Fruit fly (Drosophila melanogaster) whole organism, embryonic: ENCODE measurements around the gene CG13476.
A peak's percentile ranks its signal among the peaks of the same experiment; 100 is the strongest.

Source experiments
- Ada2b ChIP-seq: fragments of 200-800 bp; sonication (Bioruptor generic); IDR thresholded peaks from 2 replicates; pipeline ENCODE4 v1.3.6; 2022; ENCODE audit warnings: missing biosample characterization, missing genetic modification characterization
- Atf6 ChIP-seq: fragments of 200-800 bp; sonication (Bioruptor generic); IDR thresholded peaks from 2 replicates; pipeline ENCODE4 v1.3.6; 2022; ENCODE audit warnings: missing biosample characterization, missing genetic modification characterization
- Bteb2 ChIP-seq: fragments of 200-800 bp; sonication (Bioruptor generic); optimal IDR thresholded peaks from 2 replicates; lab custom pipeline; 2016; ENCODE audit warnings: missing biosample characterization, missing genetic modification characterization
- CG12769 ChIP-seq: fragments of 200-800 bp; sonication (Bioruptor generic); optimal IDR thresholded peaks from 2 replicates; lab custom pipeline; 2019; ENCODE audit warnings: missing biosample characterization, mild to moderate bottlenecking, missing genetic modification characterization, moderate library complexity
- CG13287 ChIP-seq: fragments of 200-800 bp; sonication (Bioruptor generic); IDR thresholded peaks from 2 replicates; pipeline ENCODE4 v1.3.6; 2022; ENCODE audit warnings: missing biosample characterization, missing genetic modification characterization; ENCODE audit not compliant: partially characterized antibody
- CG15011 ChIP-seq: fragments of 200-800 bp; sonication (Bioruptor generic); optimal IDR thresholded peaks from 3 replicates; lab custom pipeline; 2018; ENCODE audit warnings: missing biosample characterization, mild to moderate bottlenecking, missing genetic modification characterization
- CG1603 ChIP-seq: fragments of 200-800 bp; sonication (Bioruptor generic); optimal IDR thresholded peaks from 2 replicates; lab custom pipeline; 2019; ENCODE audit warnings: missing biosample characterization, mild to moderate bottlenecking, missing genetic modification characterization, moderate library complexity
- CG18619 ChIP-seq: fragments of 200-800 bp; sonication (Bioruptor generic); optimal IDR thresholded peaks from 3 replicates; lab custom pipeline; 2017; ENCODE audit warnings: missing biosample characterization, mild to moderate bottlenecking, missing genetic modification characterization
- CG32767 ChIP-seq: fragments of 200-800 bp; sonication (Bioruptor generic); IDR thresholded peaks from 2 replicates; pipeline ENCODE4 v1.3.6; 2022; ENCODE audit warnings: missing biosample characterization, missing genetic modification characterization
- CG33213 ChIP-seq: fragments of 200-800 bp; sonication (Bioruptor generic); optimal IDR thresholded peaks from 3 replicates; lab custom pipeline; 2016; ENCODE audit warnings: missing biosample characterization, missing genetic modification characterization
- CG3838 ChIP-seq: fragments of 200-800 bp; sonication (Bioruptor generic); optimal IDR thresholded peaks from 3 replicates; lab custom pipeline; 2016; ENCODE audit warnings: missing biosample characterization, missing genetic modification characterization
- CG43689 ChIP-seq: fragments of 200-800 bp; sonication (Bioruptor generic); IDR thresholded peaks from 2 replicates; pipeline ENCODE4 v1.3.6; 2022; ENCODE audit warnings: missing biosample characterization, missing genetic modification characterization
- CG6765 ChIP-seq: fragments of 200-800 bp; sonication (Bioruptor generic); optimal IDR thresholded peaks from 3 replicates; lab custom pipeline; 2017; ENCODE audit warnings: missing biosample characterization, mild to moderate bottlenecking, missing genetic modification characterization
- CoRest ChIP-seq: fragments of 200-800 bp; sonication (Bioruptor generic); optimal IDR thresholded peaks from 3 replicates; lab custom pipeline; 2018; ENCODE audit warnings: missing biosample characterization, mild to moderate bottlenecking, missing genetic modification characterization, moderate library complexity
- Doc2 ChIP-seq: fragments of 200-800 bp; sonication (Bioruptor generic); IDR thresholded peaks from 2 replicates; pipeline ENCODE4 v1.3.6; 2022; ENCODE audit warnings: missing biosample characterization, missing genetic modification characterization
- Fer2 ChIP-seq: fragments of 200-800 bp; sonication (Bioruptor generic); optimal IDR thresholded peaks from 2 replicates; lab custom pipeline; 2018; ENCODE audit warnings: missing biosample characterization, mild to moderate bottlenecking, missing genetic modification characterization, moderate library complexity
- Fer3 ChIP-seq: fragments of 200-800 bp; sonication (Bioruptor generic); optimal IDR thresholded peaks from 2 replicates; lab custom pipeline; 2018; ENCODE audit warnings: missing biosample characterization, mild to moderate bottlenecking, missing genetic modification characterization, moderate library complexity
- Gsc ChIP-seq: fragments of 200-800 bp; sonication (Bioruptor generic); IDR thresholded peaks from 2 replicates; pipeline ENCODE4 v1.3.6; 2022; ENCODE audit warnings: missing biosample characterization, missing genetic modification characterization
- HHEX ChIP-seq: fragments of 200-800 bp; sonication (Bioruptor generic); optimal IDR thresholded peaks from 3 replicates; lab custom pipeline; 2017; ENCODE audit warnings: missing biosample characterization, mild to moderate bottlenecking, missing genetic modification characterization, missing genetic modification reagents
- HLH3B ChIP-seq: fragments of 200-800 bp; sonication (Bioruptor generic); IDR thresholded peaks from 2 replicates; pipeline ENCODE4 v1.3.6; 2022; ENCODE audit warnings: missing biosample characterization, missing genetic modification characterization
- Hey ChIP-seq: fragments of 200-800 bp; sonication (Bioruptor generic); optimal IDR thresholded peaks from 3 replicates; lab custom pipeline; 2018; ENCODE audit warnings: missing biosample characterization, mild to moderate bottlenecking, missing genetic modification characterization
- Hr78 ChIP-seq, 2 experiments: fragments of 200-800 bp in 1 of 2; fragments of >200 bp in 1 of 2; sonication (Bioruptor generic) in 1 of 2; optimal IDR thresholded peaks; 2 replicates each; lab custom pipeline; 2017 to 2019; ENCODE audit warnings: missing biosample characterization in 2 of 2, missing genetic modification characterization in 2 of 2, mild to moderate bottlenecking in 1 of 2, moderate library complexity in 1 of 2
- Jarid2 ChIP-seq: fragments of 200-800 bp; sonication (Bioruptor generic); optimal IDR thresholded peaks from 3 replicates; lab custom pipeline; 2017; ENCODE audit warnings: mild to moderate bottlenecking, missing biosample characterization, missing genetic modification reagents, missing genetic modification characterization
- MTF-1 ChIP-seq: fragments of 200-800 bp; sonication (Bioruptor generic); optimal IDR thresholded peaks from 2 replicates; lab custom pipeline; 2018; ENCODE audit warnings: missing biosample characterization, mild to moderate bottlenecking, missing genetic modification characterization, borderline replicate concordance
- NfI ChIP-seq: fragments of 200-800 bp; sonication (Bioruptor generic); optimal IDR thresholded peaks from 3 replicates; lab custom pipeline; 2018; ENCODE audit warnings: missing biosample characterization, mild to moderate bottlenecking, missing genetic modification characterization, moderate library complexity
- Usf ChIP-seq: fragments of 200-800 bp; sonication (Bioruptor generic); optimal IDR thresholded peaks from 2 replicates; lab custom pipeline; 2017; ENCODE audit warnings: missing genotype, missing biosample characterization, missing genetic modification characterization
- abd-A ChIP-seq: fragments of 200-800 bp; sonication (Bioruptor generic); optimal IDR thresholded peaks from 3 replicates; lab custom pipeline; 2019; ENCODE audit warnings: missing biosample characterization, mild to moderate bottlenecking, missing genetic modification characterization, moderate library complexity
- ara ChIP-seq: fragments of 200-800 bp; sonication (Bioruptor generic); IDR thresholded peaks from 2 replicates; pipeline ENCODE4 v1.3.6; 2022; ENCODE audit warnings: missing biosample characterization, missing genetic modification characterization
- bbx ChIP-seq: fragments of 200-800 bp; sonication (Bioruptor generic); IDR thresholded peaks from 2 replicates; pipeline ENCODE4 v1.3.6; 2022; ENCODE audit warnings: missing biosample characterization, missing genetic modification characterization; ENCODE audit not compliant: partially characterized antibody
- ci ChIP-seq: fragments of 200-800 bp; sonication (Bioruptor generic); IDR thresholded peaks from 3 replicates; pipeline ENCODE4 v1.3.6; 2022; ENCODE audit warnings: missing biosample characterization, missing genetic modification characterization
- eve ChIP-seq, 2 experiments: fragments of >200 bp; optimal IDR thresholded peaks; 2 replicates each; lab custom pipeline; 2017; ENCODE audit warnings: missing biosample characterization in 2 of 2, missing genetic modification characterization in 2 of 2
- fd3F ChIP-seq: fragments of 200-800 bp; sonication (Bioruptor generic); optimal IDR thresholded peaks from 2 replicates; lab custom pipeline; 2018; ENCODE audit warnings: missing biosample characterization, mild to moderate bottlenecking, missing genetic modification characterization, moderate library complexity
- gem ChIP-seq: fragments of 200-800 bp; sonication (Bioruptor generic); optimal IDR thresholded peaks from 2 replicates; lab custom pipeline; 2019; ENCODE audit warnings: missing biosample characterization, mild to moderate bottlenecking, missing genetic modification characterization, moderate library complexity
- inv ChIP-seq: fragments of 200-800 bp; sonication (Bioruptor generic); IDR thresholded peaks from 2 replicates; pipeline ENCODE4 v1.3.6; 2022; ENCODE audit warnings: missing biosample characterization, missing genetic modification characterization; ENCODE audit not compliant: partially characterized antibody
- ken ChIP-seq: fragments of 200-800 bp; sonication (Bioruptor generic); IDR thresholded peaks from 3 replicates; pipeline ENCODE4 v1.3.6; 2022; ENCODE audit warnings: missing biosample characterization, missing genetic modification characterization
- lab ChIP-seq: fragments of 200-800 bp; sonication (Bioruptor generic); optimal IDR thresholded peaks from 3 replicates; lab custom pipeline; 2017; ENCODE audit warnings: missing biosample characterization, missing genetic modification characterization, mild to moderate bottlenecking, moderate library complexity, missing genetic modification reagents
- maf-S ChIP-seq: fragments of 200-800 bp; sonication (Bioruptor generic); optimal IDR thresholded peaks from 2 replicates; lab custom pipeline; 2016; ENCODE audit warnings: missing biosample characterization, missing genetic modification characterization
- mirr ChIP-seq: fragments of 200-800 bp; sonication (Bioruptor generic); optimal IDR thresholded peaks from 3 replicates; lab custom pipeline; 2018; ENCODE audit warnings: missing biosample characterization, mild to moderate bottlenecking, missing genetic modification characterization
- nau ChIP-seq: fragments of 200-800 bp; sonication (Bioruptor generic); optimal IDR thresholded peaks from 3 replicates; lab custom pipeline; 2017; ENCODE audit warnings: missing biosample characterization, mild to moderate bottlenecking, missing genetic modification characterization, missing genetic modification reagents
- nerfin-2 ChIP-seq: fragments of 200-800 bp; sonication (Bioruptor generic); IDR thresholded peaks from 2 replicates; pipeline ENCODE4 v1.3.6; 2022; ENCODE audit warnings: missing biosample characterization, missing genetic modification characterization; ENCODE audit not compliant: partially characterized antibody
- oc ChIP-seq: fragments of 200-800 bp; sonication (Bioruptor generic); optimal IDR thresholded peaks from 2 replicates; lab custom pipeline; 2018; ENCODE audit warnings: missing biosample characterization, mild to moderate bottlenecking, missing genetic modification characterization, moderate library complexity
- org-1 ChIP-seq: fragments of 200-800 bp; sonication (Bioruptor generic); optimal IDR thresholded peaks from 2 replicates; lab custom pipeline; 2017; ENCODE audit warnings: missing biosample characterization, missing genetic modification characterization
- psq ChIP-seq: fragments of 200-800 bp; sonication (Bioruptor generic); optimal IDR thresholded peaks from 2 replicates; lab custom pipeline; 2017; ENCODE audit warnings: missing biosample characterization, missing genetic modification characterization
- rib ChIP-seq: fragments of 200-800 bp; sonication (Bioruptor generic); IDR thresholded peaks from 2 replicates; pipeline ENCODE4 v1.3.6; 2022; ENCODE audit warnings: missing biosample characterization, missing genetic modification characterization
- seq ChIP-seq: fragments of 200-800 bp; sonication (Bioruptor generic); IDR thresholded peaks from 2 replicates; pipeline ENCODE4 v1.3.6; 2022; ENCODE audit warnings: missing biosample characterization, missing genetic modification characterization
- sima ChIP-seq: fragments of 200-800 bp; sonication (Bioruptor generic); optimal IDR thresholded peaks from 2 replicates; lab custom pipeline; 2016; ENCODE audit warnings: missing biosample characterization, missing genetic modification characterization
- so ChIP-seq: fragments of 200-800 bp; sonication (Bioruptor generic); IDR thresholded peaks from 3 replicates; pipeline ENCODE4 v1.3.6; 2022; ENCODE audit warnings: missing biosample characterization, missing genetic modification characterization
- trh ChIP-seq: fragments of 200-800 bp; sonication (Bioruptor generic); optimal IDR thresholded peaks from 2 replicates; lab custom pipeline; 2016; ENCODE audit warnings: missing biosample characterization, missing genetic modification characterization
- unpg ChIP-seq: fragments of 200-800 bp; sonication (Bioruptor generic); optimal IDR thresholded peaks from 3 replicates; lab custom pipeline; 2018; ENCODE audit warnings: missing biosample characterization, mild to moderate bottlenecking, missing genetic modification characterization, moderate library complexity
- z ChIP-seq: fragments of 200-800 bp; sonication (Bioruptor generic); IDR thresholded peaks from 3 replicates; pipeline ENCODE4 v1.3.6; 2022; ENCODE audit warnings: missing biosample characterization, missing genetic modification characterization

The CG13476 gene

DNA sequence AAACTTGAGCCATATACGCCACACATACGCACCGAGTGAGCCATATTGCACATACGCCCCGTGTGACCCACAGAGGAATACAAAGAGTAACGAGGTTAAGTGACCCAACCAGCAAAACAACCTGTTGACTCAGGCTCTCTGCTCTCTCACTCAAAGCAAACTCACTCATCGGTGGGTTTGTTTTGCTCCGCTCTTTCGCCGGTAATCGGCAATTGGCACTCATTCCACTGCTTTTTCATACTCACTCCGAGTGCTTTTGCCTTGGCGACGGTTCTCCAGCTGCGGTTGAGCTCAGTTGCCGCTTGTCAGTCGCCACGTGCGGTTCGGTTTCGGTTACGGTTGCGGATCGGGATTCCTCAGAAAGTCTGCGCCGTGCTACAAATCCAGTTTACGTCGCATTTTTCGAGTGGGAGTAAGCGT is 1.2 kb downstream of the CG13476 start (continued):
- peak; percentile 56 for TF ChIP-seq lab (GFP tag; lab: Kevin White, UChicago)
- TF ChIP-seq nau = peak; percentile 51
- TF ChIP-seq HHEX = peak; percentile 27
- peak; percentile 75; the same call in 1 of the 2 replicates for TF ChIP-seq CG13287 (GFP tag; lab: Robert Waterston, UW)
- TF ChIP-seq Jarid2 = peak; percentile 95
- peak in 1 of 2 experiments; percentile 89 for TF ChIP-seq Hr78 (GFP tag; optimal IDR thresholded peaks at IDR 0.05; lab: Kevin White, UChicago)
- peak; percentile 60; the same call in 1 of the 3 replicates for TF ChIP-seq ci (GFP tag; lab: Robert Waterston, UW)
- TF ChIP-seq CG12769 = peak; percentile 69
- TF ChIP-seq z = peak; percentile 98
- peak; percentile 32 for TF ChIP-seq Fer3
- peak; percentile 34; the same call in 1 of the 2 replicates for TF ChIP-seq rib (GFP tag; lab: Robert Waterston, UW)
- no peak for TF ChIP-seq sima (GFP tag; lab: Kevin White, UChicago)
- peak; percentile 89 for TF ChIP-seq psq (GFP tag; lab: Kevin White, UChicago)
- no peak for TF ChIP-seq eve (GFP tag; optimal IDR thresholded peaks at IDR 0.05; lab: Kevin White, UChicago)
- peak; percentile 74; the same call in 1 of the 2 replicates for TF ChIP-seq bbx (GFP tag; lab: Robert Waterston, UW)
- TF ChIP-seq Hey = peak; percentile 59
- no peak for TF ChIP-seq Bteb2 (GFP tag; lab: Kevin White, UChicago)
- TF ChIP-seq Doc2 (GFP tag; lab: Robert Waterston, UW) = no peak
- TF ChIP-seq CG32767 = no peak
- peak; percentile 65 for TF ChIP-seq gem (tag; lab: Kevin White, UChicago)
- TF ChIP-seq, all 482 proteins: peak for 53

DNA sequence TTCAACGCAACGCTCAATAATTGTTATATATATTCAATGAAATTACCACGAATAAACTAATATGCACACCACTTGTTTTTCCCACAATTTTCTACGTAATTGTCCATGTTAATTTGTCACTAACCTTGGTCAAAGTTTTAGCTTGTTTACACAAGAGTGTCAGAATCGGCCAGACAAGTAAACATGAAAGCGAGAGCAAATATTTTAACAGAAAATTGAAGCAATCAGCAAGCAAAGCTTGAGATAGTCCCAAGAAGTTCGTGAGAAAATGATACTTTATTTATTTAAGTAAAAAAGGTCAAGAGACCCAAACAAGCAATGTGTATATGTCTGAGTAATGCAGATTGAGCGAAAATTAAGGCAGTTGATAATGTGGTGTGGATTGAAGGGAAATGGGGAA is 2.8 kb downstream of the CG13476 start:
- TF ChIP-seq Fer2 (tag; lab: Kevin White, UChicago) (peak; percentile 65), Atf6 (GFP tag; lab: Robert Waterston, UW) (peak; percentile 77), CG43689 (GFP tag; lab: Robert Waterston, UW) (0 out of 2 replicates have a peak, but pooled peaks have one; percentile 10), Gsc (GFP tag; lab: Robert Waterston, UW) (no peak), inv (GFP tag; lab: Robert Waterston, UW) (no peak), HLH3B (GFP tag; lab: Robert Waterston, UW) (peak; percentile 36; the same call in 1 of the 2 replicates), mirr (peak; percentile 65), CG18619 (GFP tag; lab: Kevin White, UChicago) (peak; percentile 50), NfI (GFP tag; lab: Kevin White, UChicago) (peak; percentile 40), trh (GFP tag; lab: Kevin White, UChicago) (peak; percentile 40), abd-A (tag; lab: Kevin White, UChicago) (no peak), nerfin-2 (GFP tag; lab: Robert Waterston, UW) (no peak), CG3838 (peak; percentile 47), org-1 (GFP tag; lab: Kevin White, UChicago) (peak; percentile 30), so (GFP tag; lab: Robert Waterston, UW) (peak; percentile 58; the same call in 1 of the 3 replicates), seq (GFP tag; lab: Robert Waterston, UW) (peak; percentile 64), ken (GFP tag; lab: Robert Waterston, UW) (no peak), CG1603 (tag; lab: Kevin White, UChicago) (peak; percentile 27), oc (tag; lab: Kevin White, UChicago) (peak; percentile 4), MTF-1 (GFP tag; lab: Kevin White, UChicago) (no peak), maf-S (peak; percentile 20), unpg (peak; percentile 33), Ada2b (GFP tag; lab: Robert Waterston, UW) (0 out of 2 replicates have a peak, but pooled peaks have one; percentile 26), Usf (GFP tag; lab: Kevin White, UChicago) (no peak), ara (GFP tag; lab: Robert Waterston, UW) (no peak), CG6765 (GFP tag; lab: Kevin White, UChicago) (peak; percentile 59), fd3F (GFP tag; lab: Kevin White, UChicago) (peak; percentile 41), CoRest (tag; lab: Kevin White, UChicago) (peak; percentile 35), CG15011 (GFP tag; lab: Kevin White, UChicago) (peak; percentile 54), CG33213 (GFP tag; lab: Kevin White, UChicago) (peak; percentile 55)
